Worm (Caenorhabditis elegans): ENCODE measurements around the gene C13A2.5.

ce11 chrV:7297263-7297662 is 21.7 kb downstream of the C13A2.5 start, which contains the start of gene srj-32:
- TF ChIP-seq unc-62 (GFP tag; optimal IDR thresholded peaks at IDR 0.05 in 1 of 2) (no peak), unc-62 (tag; optimal IDR thresholded peaks at IDR 0.05) (no peak), lin-15B (tag; optimal IDR thresholded peaks at IDR 0.05) (no peak), lin-39 (tag; optimal IDR thresholded peaks at IDR 0.05) (no peak), F37D6.2 (tag; optimal IDR thresholded peaks at IDR 0.05) (no peak), ZK546.5 (tag; optimal IDR thresholded peaks at IDR 0.05) (no peak), jun-1 (tag; optimal IDR thresholded peaks at IDR 0.05) (no peak), aly-2 (tag; optimal IDR thresholded peaks at IDR 0.05) (no peak), ztf-11 (tag; optimal IDR thresholded peaks at IDR 0.05) (no peak), lir-3 (tag; optimal IDR thresholded peaks at IDR 0.05) (no peak), nhr-28 (tag; optimal IDR thresholded peaks at IDR 0.05) (no peak)
